Worm (Caenorhabditis elegans): Measurements from ENCODE around the gene srsx-29.

srsx-29 gene

DNA sequence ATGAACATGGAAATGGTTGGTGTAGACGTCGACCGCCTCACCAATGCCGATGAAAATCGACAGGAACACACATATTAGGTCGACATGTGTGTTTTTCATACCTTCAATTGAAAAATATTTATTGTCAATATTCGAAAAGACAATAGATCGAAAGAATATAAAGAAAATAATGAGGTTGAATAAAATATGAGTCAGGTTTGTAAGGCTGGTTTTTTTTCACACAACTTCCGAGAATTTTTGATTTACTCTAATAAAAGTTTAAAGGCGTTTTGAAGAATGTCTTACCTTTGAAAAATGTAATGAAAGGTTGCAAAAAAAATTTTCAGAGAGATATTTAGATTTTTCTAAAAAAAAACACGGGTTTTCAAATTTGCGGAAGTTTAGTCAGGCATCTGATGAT lies 18.9 kb downstream of the srsx-29 start, which contains the start of gene egl-3:
egl-3 (minus strand) TSS at position 101 of the 400 bp plus-strand sequence.
- TF ChIP-seq ceh-40 (GFP tag; IDR thresholded peaks at IDR 0.05) (no peak), snpc-3.4 (tag; optimal IDR thresholded peaks at IDR 0.05) (no peak), let-607 (tag; optimal IDR thresholded peaks at IDR 0.05) (no peak), snpc-4 (GFP tag; optimal IDR thresholded peaks at IDR 0.05) (no peak), snpc-4 (tag; optimal IDR thresholded peaks at IDR 0.05) (no peak), B0019.2 (GFP tag; conservative IDR thresholded peaks at IDR 0.05) (no peak), K12H6.12 (tag; optimal IDR thresholded peaks at IDR 0.05) (no peak), hsf-1 (GFP tag; IDR thresholded peaks at IDR 0.05) (no peak), nhr-120 (GFP tag; IDR thresholded peaks at IDR 0.05) (no peak), die-1 (tag; optimal IDR thresholded peaks at IDR 0.05) (no peak), egl-18 (GFP tag; IDR thresholded peaks at IDR 0.05) (no peak), atf-7 (tag; optimal IDR thresholded peaks at IDR 0.05) (no peak), madf-8 (GFP tag; conservative IDR thresholded peaks at IDR 0.05) (no peak), ekl-4 (GFP tag; IDR thresholded peaks at IDR 0.05) (no peak), B0261.1 (tag; optimal IDR thresholded peaks at IDR 0.05) (no peak), ztf-28 (GFP tag; IDR thresholded peaks at IDR 0.05) (no peak), mcd-1 (GFP tag; IDR thresholded peaks at IDR 0.05) (no peak), T26A5.8 (tag; optimal IDR thresholded peaks at IDR 0.05) (no peak), snpc-1.3 (tag; optimal IDR thresholded peaks at IDR 0.05; ENCODE audit: insufficient read depth) (no peak)

- TF ChIP-seq lin-40 (tag; optimal IDR thresholded peaks at IDR 0.05) (peak; percentile 63), xnd-1 (tag; optimal IDR thresholded peaks at IDR 0.05) (no peak), tbx-9 (tag; optimal IDR thresholded peaks at IDR 0.05; ENCODE audit: borderline replicate concordance) (no peak), snpc-3.4 (tag; optimal IDR thresholded peaks at IDR 0.05) (no peak), T07F8.4 (tag; optimal IDR thresholded peaks at IDR 0.05) (no peak), zfh-2 (GFP tag; conservative IDR thresholded peaks at IDR 0.05) (no peak), madf-6 (GFP tag; IDR thresholded peaks at IDR 0.05) (no peak), Y79H2A.3 (GFP tag; conservative IDR thresholded peaks at IDR 0.05) (no peak), pbrm-1 (GFP tag; IDR thresholded peaks at IDR 0.05) (peak; percentile 45; the same call in 1 of the 2 replicates), nfyb-1 (GFP tag; IDR thresholded peaks at IDR 0.05) (peak; percentile 85), ZK185.1 (tag; optimal IDR thresholded peaks at IDR 0.05; ENCODE audit: poor library complexity, severe bottlenecking) (peak; percentile 29), ama-1 (optimal IDR thresholded peaks at IDR 0.05) (no peak), ama-1 (GFP tag; optimal IDR thresholded peaks at IDR 0.05) (no peak), lin-35 (GFP tag; optimal IDR thresholded peaks at IDR 0.05) (peak in 1 of 3 experiments; percentile 41), somi-1 (GFP tag; optimal IDR thresholded peaks at IDR 0.05) (peak; percentile 69), snpc-4 (GFP tag; optimal IDR thresholded peaks at IDR 0.05) (no peak), snpc-4 (tag; optimal IDR thresholded peaks at IDR 0.05) (peak in 1 of 4 experiments; percentile 5), rcor-1 (GFP tag; IDR thresholded peaks at IDR 0.05) (peak; percentile 63; the same call in 1 of the 2 replicates), egl-18 (GFP tag; IDR thresholded peaks at IDR 0.05) (0 out of 2 replicates have a peak, but pooled peaks have one; percentile 24), B0336.3 (GFP tag; IDR thresholded peaks at IDR 0.05) (0 out of 2 replicates have a peak, but pooled peaks have one; percentile 17), mcd-1 (GFP tag; IDR thresholded peaks at IDR 0.05) (peak; percentile 61), egl-44 (GFP tag; IDR thresholded peaks at IDR 0.05) (no peak), sptf-2 (GFP tag; optimal IDR thresholded peaks at IDR 0.05) (no peak), unc-62 (GFP tag; optimal IDR thresholded peaks at IDR 0.05) (no peak), B0019.2 (GFP tag; conservative IDR thresholded peaks at IDR 0.05) (no peak), nfya-1 (tag; optimal IDR thresholded peaks at IDR 0.05; ENCODE audit: borderline replicate concordance, insufficient read depth) (no peak), let-607 (tag; optimal IDR thresholded peaks at IDR 0.05) (no peak), dox-1 (GFP tag; IDR thresholded peaks at IDR 0.05) (0 out of 2 replicates have a peak, but pooled peaks have one; percentile 51), attf-5 (GFP tag; optimal IDR thresholded peaks at IDR 0.05) (no peak), atf-7 (tag; optimal IDR thresholded peaks at IDR 0.05) (peak; percentile 85), cebp-1 (GFP tag; IDR thresholded peaks at IDR 0.05) (no peak), cebp-1 (tag; optimal IDR thresholded peaks at IDR 0.05) (peak; percentile 71), rpc-1 (optimal IDR thresholded peaks at IDR 0.05) (no peak), rpc-1 (tag; optimal IDR thresholded peaks at IDR 0.05) (no peak), K12H6.12 (tag; optimal IDR thresholded peaks at IDR 0.05) (peak; percentile 83), fkh-3 (tag; optimal IDR thresholded peaks at IDR 0.05) (no peak)
Observed at ce11 chrV:10174632-10175075, 19.9 kb downstream of the srsx-29 start.
